Fruit fly (Drosophila melanogaster): Measurements from ENCODE around the gene mub.

dm6 chr3L:21918605-21919004 is 74.0 kb downstream of the mub start:
- no peak for TF ChIP-seq h (GFP tag; optimal IDR thresholded peaks at IDR 0.05)
- TF ChIP-seq Dfd (GFP tag; optimal IDR thresholded peaks at IDR 0.05), result no peak
- TF ChIP-seq lola (GFP tag; optimal IDR thresholded peaks at IDR 0.05), result no peak
- no peak for TF ChIP-seq CG32264 (GFP tag; optimal IDR thresholded peaks at IDR 0.05)
- TF ChIP-seq brk (GFP tag; optimal IDR thresholded peaks at IDR 0.05), result no peak
- TF ChIP-seq Vsx2 (GFP tag; optimal IDR thresholded peaks at IDR 0.05; ENCODE audit: partially characterized antibody), result no peak
- no peak for TF ChIP-seq sv (GFP tag; optimal IDR thresholded peaks at IDR 0.05)
- no peak for TF ChIP-seq Jra (GFP tag; optimal IDR thresholded peaks at IDR 0.05)
- TF ChIP-seq foxo (GFP tag; optimal IDR thresholded peaks at IDR 0.05), result no peak
- TF ChIP-seq woc (GFP tag; optimal IDR thresholded peaks at IDR 0.05), result no peak
- TF ChIP-seq dl (GFP tag; optimal IDR thresholded peaks at IDR 0.05; ENCODE audit: insufficient read depth in 1 of 2, partially characterized antibody in 2 of 2), result no peak

Measured in whole organism, wandering third instar larva.